Fruit fly (Drosophila melanogaster) whole organism, wandering third instar larva: ENCODE results near the gene CG43954.

Source experiments
- Abd-B ChIP-seq: fragments of >200 bp; optimal IDR thresholded peaks from 2 replicates; lab custom pipeline; 2017; ENCODE audit warnings: missing biosample characterization, missing genetic modification characterization
- CG32264 ChIP-seq: fragments of 200-800 bp; sonication (Bioruptor generic); optimal IDR thresholded peaks from 2 replicates; lab custom pipeline; 2016; ENCODE audit warnings: missing biosample characterization, missing genetic modification characterization
- CG9705 ChIP-seq: fragments of 200-800 bp; sonication (Bioruptor generic); optimal IDR thresholded peaks from 2 replicates; lab custom pipeline; 2018; ENCODE audit warnings: missing biosample characterization, mild to moderate bottlenecking, missing genetic modification characterization
- CrebA ChIP-seq: fragments of 200-800 bp; sonication (Bioruptor generic); optimal IDR thresholded peaks from 2 replicates; lab custom pipeline; 2016; ENCODE audit warnings: missing biosample characterization, mild to moderate bottlenecking, missing genetic modification characterization, borderline replicate concordance
- Dfd ChIP-seq: fragments of >200 bp; optimal IDR thresholded peaks from 2 replicates; lab custom pipeline; 2017; ENCODE audit warnings: missing biosample characterization, missing genetic modification characterization
- Dif ChIP-seq: fragments of 200-275, 200-300 bp; sonication (Bioruptor generic); optimal IDR thresholded peaks from 2 replicates; lab custom pipeline; 2018; ENCODE audit warnings: missing biosample characterization, missing genetic modification characterization; ENCODE audit not compliant: partially characterized antibody
- GATAd ChIP-seq: sonication (Bioruptor generic); optimal IDR thresholded peaks from 2 replicates; lab custom pipeline; 2016; ENCODE audit warnings: missing biosample characterization, missing genetic modification characterization
- HLH106 ChIP-seq: fragments of 200-800 bp; optimal IDR thresholded peaks from 3 replicates; lab custom pipeline; 2019; ENCODE audit warnings: missing biosample characterization, mild to moderate bottlenecking, missing genetic modification characterization, moderate library complexity
- Hnf4 ChIP-seq: fragments of 200-800 bp; sonication (Bioruptor generic); optimal IDR thresholded peaks from 2 replicates; lab custom pipeline; 2016; ENCODE audit warnings: missing biosample characterization, mild to moderate bottlenecking, missing genetic modification characterization
- Hr78 ChIP-seq: fragments of >200 bp; optimal IDR thresholded peaks from 2 replicates; lab custom pipeline; 2017; ENCODE audit warnings: missing biosample characterization, missing genetic modification characterization
- Hr83 ChIP-seq: fragments of 200-300 bp; sonication (Bioruptor generic); optimal IDR thresholded peaks from 2 replicates; lab custom pipeline; 2016; ENCODE audit warnings: missing biosample characterization, mild to moderate bottlenecking, missing genetic modification characterization, moderate library complexity; ENCODE audit not compliant: poor library complexity, severe bottlenecking
- Jra ChIP-seq: sonication (Bioruptor generic); optimal IDR thresholded peaks from 2 replicates; lab custom pipeline; 2016; ENCODE audit warnings: missing biosample characterization, missing genetic modification characterization
- Mio ChIP-seq: sonication (Bioruptor generic); optimal IDR thresholded peaks from 2 replicates; lab custom pipeline; 2016; ENCODE audit warnings: missing biosample characterization, missing genetic modification characterization
- Myc ChIP-seq: fragments of >200 bp; optimal IDR thresholded peaks from 2 replicates; lab custom pipeline; 2017
- N ChIP-seq: fragments of >200 bp; optimal IDR thresholded peaks from 2 replicates; lab custom pipeline; 2018; ENCODE audit warnings: missing biosample characterization, missing external identifiers, missing genetic modification characterization
- OdsH ChIP-seq: fragments of 200-800 bp; sonication (Bioruptor generic); optimal IDR thresholded peaks from 2 replicates; lab custom pipeline; 2016; ENCODE audit warnings: missing biosample characterization, mild to moderate bottlenecking, missing genetic modification characterization
- Rel ChIP-seq, 2 experiments: fragments of 200-800 bp; sonication (Bioruptor generic) in 1 of 2; optimal IDR thresholded peaks; 2 replicates in 1 of 2; 3 replicates in 1 of 2; lab custom pipeline; 2016 to 2019; ENCODE audit warnings: mild to moderate bottlenecking in 2 of 2, missing biosample characterization in 2 of 2, missing genetic modification characterization in 2 of 2, moderate library complexity in 1 of 2
- Sp1 ChIP-seq: fragments of 200-800 bp; sonication (Bioruptor generic); optimal IDR thresholded peaks from 3 replicates; lab custom pipeline; 2019; ENCODE audit warnings: missing biosample characterization, mild to moderate bottlenecking, missing genetic modification characterization, moderate library complexity
- Vsx2 ChIP-seq: fragments of 200-300, 225-300 bp; sonication (Bioruptor generic); optimal IDR thresholded peaks from 2 replicates; lab custom pipeline; 2018; ENCODE audit warnings: missing biosample characterization, missing genetic modification characterization; ENCODE audit not compliant: partially characterized antibody
- br ChIP-seq: fragments of 200-800 bp; sonication (Bioruptor generic); optimal IDR thresholded peaks from 2 replicates; lab custom pipeline; 2016; ENCODE audit warnings: missing biosample characterization, missing genetic modification characterization
- brk ChIP-seq: fragments of 200-800 bp; sonication (Bioruptor generic); optimal IDR thresholded peaks from 2 replicates; lab custom pipeline; 2016; ENCODE audit warnings: missing biosample characterization, mild to moderate bottlenecking, missing genetic modification characterization
- dl ChIP-seq, 2 experiments: fragments of 175-275, 200-275 bp in 1 of 2; fragments of 200-275 bp in 1 of 2; sonication (Bioruptor generic); optimal IDR thresholded peaks; lab custom pipeline; 2018; ENCODE audit warnings: mild to moderate bottlenecking in 2 of 2, missing biosample characterization in 2 of 2, missing genetic modification characterization in 2 of 2, moderate library complexity in 2 of 2; ENCODE audit not compliant: partially characterized antibody in 2 of 2, insufficient read depth in 1 of 2
- dmrt93B ChIP-seq: fragments of 200-800 bp; sonication (Bioruptor generic); optimal IDR thresholded peaks from 2 replicates; lab custom pipeline; 2018; ENCODE audit warnings: missing biosample characterization, mild to moderate bottlenecking, missing genetic modification characterization
- dsf ChIP-seq: sonication (Bioruptor generic); optimal IDR thresholded peaks from 2 replicates; lab custom pipeline; 2016; ENCODE audit warnings: missing biosample characterization, missing genetic modification characterization, borderline replicate concordance
- ey ChIP-seq: fragments of 200-800 bp; sonication (Bioruptor generic); optimal IDR thresholded peaks from 2 replicates; lab custom pipeline; 2016; ENCODE audit warnings: missing biosample characterization, missing genetic modification characterization
- foxo ChIP-seq, 2 experiments: fragments of 200-800 bp; sonication (Bioruptor generic); optimal IDR thresholded peaks; 2 replicates in 1 of 2; 3 replicates in 1 of 2; lab custom pipeline; 2016 to 2017; ENCODE audit warnings: missing biosample characterization in 2 of 2, missing genetic modification characterization in 2 of 2
- fru ChIP-seq: fragments of 200-800 bp; sonication (Bioruptor generic); optimal IDR thresholded peaks from 3 replicates; lab custom pipeline; 2016; ENCODE audit warnings: missing biosample characterization, mild to moderate bottlenecking, missing genetic modification characterization
- h ChIP-seq: fragments of 200-800 bp; sonication (Bioruptor generic); optimal IDR thresholded peaks from 3 replicates; lab custom pipeline; 2016; ENCODE audit warnings: missing biosample characterization, mild to moderate bottlenecking, missing genetic modification characterization
- jim ChIP-seq: fragments of 175-275, 200-325 bp; sonication (Bioruptor generic); optimal IDR thresholded peaks from 2 replicates; lab custom pipeline; 2016; ENCODE audit warnings: missing biosample characterization, mild to moderate bottlenecking, missing genetic modification characterization
- lola ChIP-seq: fragments of >200 bp; optimal IDR thresholded peaks from 2 replicates; lab custom pipeline; 2017; ENCODE audit warnings: missing biosample characterization, missing genetic modification characterization
- pan ChIP-seq: fragments of >200 bp; optimal IDR thresholded peaks from 2 replicates; lab custom pipeline; 2017
- psq ChIP-seq: fragments of 200-800 bp; sonication (Bioruptor generic); optimal IDR thresholded peaks from 3 replicates; lab custom pipeline; 2017; ENCODE audit warnings: missing biosample characterization, mild to moderate bottlenecking, missing genetic modification characterization, moderate library complexity
- rgr ChIP-seq: fragments of 200-800 bp; sonication (Bioruptor generic); optimal IDR thresholded peaks from 3 replicates; lab custom pipeline; 2016; ENCODE audit warnings: missing biosample characterization, mild to moderate bottlenecking, missing genetic modification characterization
- sage ChIP-seq: fragments of 200-800 bp; sonication (Bioruptor generic); optimal IDR thresholded peaks from 2 replicates; lab custom pipeline; 2016; ENCODE audit warnings: missing biosample characterization, mild to moderate bottlenecking, missing genetic modification characterization
- sv ChIP-seq: fragments of 200-800 bp; sonication (Bioruptor generic); optimal IDR thresholded peaks from 3 replicates; lab custom pipeline; 2016; ENCODE audit warnings: missing biosample characterization, missing genetic modification characterization
- tai ChIP-seq: sonication (Bioruptor generic); optimal IDR thresholded peaks from 2 replicates; lab custom pipeline; 2016; ENCODE audit warnings: missing biosample characterization, missing genetic modification characterization
- usp ChIP-seq: fragments of >200 bp; optimal IDR thresholded peaks from 2 replicates; lab custom pipeline; 2017; ENCODE audit warnings: missing biosample characterization, missing genetic modification characterization
- woc ChIP-seq: sonication (Bioruptor generic); optimal IDR thresholded peaks from 2 replicates; lab custom pipeline; 2016; ENCODE audit warnings: missing biosample characterization, mild to moderate bottlenecking, missing genetic modification characterization

CG43954 gene

dm6 chr3L:16657014-16657413 is 54.5 kb downstream of the CG43954 start:
- no peak for TF ChIP-seq Hnf4
- no peak for TF ChIP-seq sv (GFP tag; lab: Kevin White, UChicago)
- TF ChIP-seq Sp1 (GFP tag; lab: Kevin White, UChicago): peak; percentile 0
- TF ChIP-seq GATAd: no peak
- TF ChIP-seq h: peak; percentile 57
- no peak for TF ChIP-seq dsf (GFP tag; lab: Kevin White, UChicago)
- TF ChIP-seq tai (GFP tag; lab: Kevin White, UChicago): no peak
- no peak for TF ChIP-seq dl (GFP tag; optimal IDR thresholded peaks at IDR 0.05; lab: Kevin White, UChicago; ENCODE audit: insufficient read depth in 1 of 2, partially characterized antibody in 2 of 2)
- no peak for TF ChIP-seq Jra (GFP tag; lab: Kevin White, UChicago)
- TF ChIP-seq psq (GFP tag; lab: Kevin White, UChicago): peak; percentile 34
- TF ChIP-seq Mio (GFP tag; lab: Kevin White, UChicago): no peak
- TF ChIP-seq foxo (GFP tag; optimal IDR thresholded peaks at IDR 0.05; lab: Kevin White, UChicago): peak in 1 of 2 experiments; percentile 42
- peak; percentile 18 for TF ChIP-seq rgr (GFP tag; lab: Kevin White, UChicago)
- TF ChIP-seq CG9705 (GFP tag; lab: Kevin White, UChicago): no peak
- TF ChIP-seq Dif: no peak
- no peak for TF ChIP-seq sage (GFP tag; lab: Kevin White, UChicago)
- TF ChIP-seq HLH106 (tag; lab: Kevin White, UChicago): no peak
- TF ChIP-seq Vsx2 (GFP tag; lab: Kevin White, UChicago): no peak
- TF ChIP-seq CG32264 (GFP tag; lab: Kevin White, UChicago): no peak
- no peak for TF ChIP-seq Dfd
- TF ChIP-seq Abd-B: no peak
- TF ChIP-seq CrebA (GFP tag; lab: Kevin White, UChicago): no peak
- no peak for TF ChIP-seq pan (lab: Kevin White, UChicago)
- TF ChIP-seq OdsH (GFP tag; lab: Kevin White, UChicago): peak; percentile 47
- no peak for TF ChIP-seq usp (GFP tag; lab: Kevin White, UChicago)
- TF ChIP-seq ey (GFP tag; lab: Kevin White, UChicago): peak; percentile 47
- peak; percentile 29 for TF ChIP-seq br (GFP tag; lab: Kevin White, UChicago)
- TF ChIP-seq lola: no peak
- no peak for TF ChIP-seq dmrt93B (GFP tag; lab: Kevin White, UChicago)
- no peak for TF ChIP-seq Hr83 (GFP tag; lab: Kevin White, UChicago)
- TF ChIP-seq N (GFP tag; lab: Kevin White, UChicago): no peak
- peak; percentile 42 for TF ChIP-seq fru
- TF ChIP-seq Rel (GFP tag; optimal IDR thresholded peaks at IDR 0.05; lab: Kevin White, UChicago): no peak
- no peak for TF ChIP-seq Rel (tag; optimal IDR thresholded peaks at IDR 0.05; lab: Kevin White, UChicago)
- no peak for TF ChIP-seq Myc (lab: Kevin White, UChicago)
- TF ChIP-seq brk (GFP tag; lab: Kevin White, UChicago): no peak
- no peak for TF ChIP-seq Hr78
- no peak for TF ChIP-seq jim (GFP tag; lab: Kevin White, UChicago)
- no peak for TF ChIP-seq woc (GFP tag; lab: Kevin White, UChicago)

- no peak for TF ChIP-seq ey (GFP tag; lab: Kevin White, UChicago)
- no peak for TF ChIP-seq jim (GFP tag; lab: Kevin White, UChicago)
- TF ChIP-seq CG32264 (GFP tag; lab: Kevin White, UChicago): no peak
- no peak for TF ChIP-seq pan (lab: Kevin White, UChicago)
- no peak for TF ChIP-seq GATAd
- TF ChIP-seq Rel (GFP tag; optimal IDR thresholded peaks at IDR 0.05; lab: Kevin White, UChicago): no peak
- TF ChIP-seq Rel (tag; optimal IDR thresholded peaks at IDR 0.05; lab: Kevin White, UChicago): no peak
- no peak for TF ChIP-seq Abd-B
- TF ChIP-seq foxo (GFP tag; optimal IDR thresholded peaks at IDR 0.05; lab: Kevin White, UChicago): peak in 1 of 2 experiments; percentile 30
- TF ChIP-seq h: peak; percentile 7
- TF ChIP-seq OdsH (GFP tag; lab: Kevin White, UChicago): no peak
- no peak for TF ChIP-seq psq (GFP tag; lab: Kevin White, UChicago)
- TF ChIP-seq Myc (lab: Kevin White, UChicago): no peak
- no peak for TF ChIP-seq sv (GFP tag; lab: Kevin White, UChicago)
- TF ChIP-seq N (GFP tag; lab: Kevin White, UChicago): no peak
- TF ChIP-seq tai (GFP tag; lab: Kevin White, UChicago): no peak
- TF ChIP-seq CrebA (GFP tag; lab: Kevin White, UChicago): no peak
- TF ChIP-seq dsf (GFP tag; lab: Kevin White, UChicago): no peak
- peak; percentile 12 for TF ChIP-seq fru
- TF ChIP-seq CG9705 (GFP tag; lab: Kevin White, UChicago): no peak
- TF ChIP-seq brk (GFP tag; lab: Kevin White, UChicago): no peak
- TF ChIP-seq sage (GFP tag; lab: Kevin White, UChicago): no peak
Measured at dm6 chr3L:16653679-16654078, 57.8 kb downstream of the CG43954 start.
